Fruit fly (Drosophila melanogaster) whole organism, embryonic: ENCODE results near the gene CG11131.

Experiments used
- Bgb ChIP-seq: fragments of 200-800 bp; sonication (Bioruptor generic); IDR thresholded peaks from 2 replicates; pipeline ENCODE4 v1.3.6; 2022; ENCODE audit warnings: missing biosample characterization, missing genetic modification characterization; ENCODE audit not compliant: partially characterized antibody
- CG1024 ChIP-seq: fragments of 200-800 bp; sonication (Bioruptor generic); IDR thresholded peaks from 2 replicates; pipeline ENCODE4 v1.3.6; 2022; ENCODE audit warnings: missing biosample characterization, missing genetic modification characterization
- CG11085 ChIP-seq: fragments of 200-800 bp; sonication (Bioruptor generic); IDR thresholded peaks from 2 replicates; pipeline ENCODE4 v1.3.6; 2022; ENCODE audit warnings: missing biosample characterization, missing genetic modification characterization
- CG11696 ChIP-seq: fragments of 200-800 bp; sonication (Bioruptor generic); IDR thresholded peaks from 2 replicates; pipeline ENCODE4 v1.3.6; 2022; ENCODE audit warnings: missing biosample characterization, missing genetic modification characterization
- CG11723 ChIP-seq: fragments of 200-800 bp; sonication (Bioruptor generic); optimal IDR thresholded peaks from 2 replicates; lab custom pipeline; 2017; ENCODE audit warnings: missing biosample characterization, mild to moderate bottlenecking, missing genetic modification characterization
- CG12744 ChIP-seq: fragments of 200-800 bp; sonication (Bioruptor generic); optimal IDR thresholded peaks from 2 replicates; lab custom pipeline; 2016; ENCODE audit warnings: missing biosample characterization, missing genetic modification characterization
- CG13775 ChIP-seq: fragments of 200-800 bp; sonication (Bioruptor generic); optimal IDR thresholded peaks from 3 replicates; lab custom pipeline; 2017; ENCODE audit warnings: missing biosample characterization, mild to moderate bottlenecking, missing genetic modification characterization
- CG14710 ChIP-seq: fragments of 200-800 bp; sonication (Bioruptor generic); optimal IDR thresholded peaks from 3 replicates; lab custom pipeline; 2019; ENCODE audit warnings: missing biosample characterization, mild to moderate bottlenecking, missing genetic modification characterization, moderate library complexity
- CG1529 ChIP-seq: fragments of 200-800 bp; sonication (Bioruptor generic); optimal IDR thresholded peaks from 3 replicates; lab custom pipeline; 2018; ENCODE audit warnings: missing biosample characterization, missing genetic modification characterization
- CG15514 ChIP-seq: fragments of 200-800 bp; sonication (Bioruptor generic); optimal IDR thresholded peaks from 3 replicates; lab custom pipeline; 2017; ENCODE audit warnings: missing biosample characterization, missing genetic modification characterization, mild to moderate bottlenecking, moderate library complexity, missing genetic modification reagents
- CG18476 ChIP-seq: fragments of 200-800 bp; sonication (Bioruptor generic); optimal IDR thresholded peaks from 2 replicates; lab custom pipeline; 2016; ENCODE audit warnings: missing biosample characterization, mild to moderate bottlenecking, missing genetic modification characterization
- CG18764 ChIP-seq: fragments of 200-800 bp; sonication (Bioruptor generic); optimal IDR thresholded peaks from 3 replicates; lab custom pipeline; 2016; ENCODE audit warnings: missing biosample characterization, missing genetic modification characterization
- CG2202 ChIP-seq: fragments of 200-800 bp; sonication (Bioruptor generic); optimal IDR thresholded peaks from 2 replicates; lab custom pipeline; 2018; ENCODE audit warnings: missing biosample characterization, mild to moderate bottlenecking, missing genetic modification characterization
- CG2875 ChIP-seq: fragments of 200-800 bp; sonication (Bioruptor generic); optimal IDR thresholded peaks from 2 replicates; lab custom pipeline; 2017; ENCODE audit warnings: missing biosample characterization, mild to moderate bottlenecking, missing genetic modification characterization, missing genetic modification reagents
- CG30403 ChIP-seq: fragments of 200-800 bp; sonication (Bioruptor generic); optimal IDR thresholded peaks from 3 replicates; lab custom pipeline; 2016; ENCODE audit warnings: missing biosample characterization, missing genetic modification characterization
- CG3281 ChIP-seq: fragments of 200-800 bp; sonication (Bioruptor generic); optimal IDR thresholded peaks from 3 replicates; lab custom pipeline; 2017; ENCODE audit warnings: missing biosample characterization, mild to moderate bottlenecking, missing genetic modification characterization
- CG4707 ChIP-seq: fragments of 200-800 bp; sonication (Bioruptor generic); optimal IDR thresholded peaks from 2 replicates; lab custom pipeline; 2018; ENCODE audit warnings: missing biosample characterization, mild to moderate bottlenecking, missing genetic modification characterization, moderate library complexity
- CG4730 ChIP-seq: fragments of 200-800 bp; sonication (Bioruptor generic); IDR thresholded peaks from 2 replicates; pipeline ENCODE4 v1.3.6; 2022; ENCODE audit warnings: missing biosample characterization, missing genetic modification characterization
- CG6854 ChIP-seq: fragments of 200-800 bp; sonication (Bioruptor generic); optimal IDR thresholded peaks from 3 replicates; lab custom pipeline; 2017; ENCODE audit warnings: missing biosample characterization, mild to moderate bottlenecking, missing genetic modification characterization
- CTCF ChIP-seq: fragments of 200-800 bp; sonication (Bioruptor generic); optimal IDR thresholded peaks from 2 replicates; lab custom pipeline; 2017; ENCODE audit warnings: missing biosample characterization, mild to moderate bottlenecking, missing genetic modification characterization, moderate library complexity
- Chrac-16 ChIP-seq: fragments of 200-800 bp; sonication (Bioruptor generic); optimal IDR thresholded peaks from 3 replicates; lab custom pipeline; 2016; ENCODE audit warnings: missing biosample characterization, missing genetic modification characterization
- Dek ChIP-seq: fragments of 200-800 bp; sonication (Bioruptor generic); optimal IDR thresholded peaks from 3 replicates; lab custom pipeline; 2019; ENCODE audit warnings: missing biosample characterization, mild to moderate bottlenecking, missing genetic modification characterization, moderate library complexity
- Dip2 ChIP-seq: fragments of 200-800 bp; sonication (Bioruptor generic); IDR thresholded peaks from 2 replicates; pipeline ENCODE4 v1.3.6; 2022; ENCODE audit warnings: missing biosample characterization, missing genetic modification characterization
- Doc2 ChIP-seq: fragments of 200-800 bp; sonication (Bioruptor generic); IDR thresholded peaks from 2 replicates; pipeline ENCODE4 v1.3.6; 2022; ENCODE audit warnings: missing biosample characterization, missing genetic modification characterization
- Elba2 ChIP-seq: fragments of 200-800 bp; sonication (Bioruptor generic); optimal IDR thresholded peaks from 3 replicates; lab custom pipeline; 2016; ENCODE audit warnings: missing biosample characterization, missing genetic modification characterization
- Gug ChIP-seq: fragments of 200-800 bp; sonication (Bioruptor generic); IDR thresholded peaks from 4 replicates; pipeline ENCODE4 v1.3.6; 2022; ENCODE audit warnings: missing biosample characterization, missing genetic modification characterization
- HLH3B ChIP-seq: fragments of 200-800 bp; sonication (Bioruptor generic); IDR thresholded peaks from 2 replicates; pipeline ENCODE4 v1.3.6; 2022; ENCODE audit warnings: missing biosample characterization, missing genetic modification characterization
- HmgD ChIP-seq: fragments of 200-800 bp; sonication (Bioruptor generic); optimal IDR thresholded peaks from 3 replicates; lab custom pipeline; 2016; ENCODE audit warnings: missing biosample characterization, missing genetic modification characterization
- Hr3 ChIP-seq: fragments of 200-800 bp; sonication (Bioruptor generic); optimal IDR thresholded peaks from 3 replicates; lab custom pipeline; 2016; ENCODE audit warnings: missing biosample characterization, missing genetic modification characterization
- Lim3 ChIP-seq: fragments of 200-800 bp; sonication (Bioruptor generic); IDR thresholded peaks from 2 replicates; pipeline ENCODE4 v1.3.6; 2022; ENCODE audit warnings: missing biosample characterization, missing genetic modification characterization
- Meics ChIP-seq: fragments of 200-800 bp; sonication (Bioruptor generic); optimal IDR thresholded peaks from 2 replicates; lab custom pipeline; 2017; ENCODE audit warnings: missing biosample characterization, mild to moderate bottlenecking, missing genetic modification characterization
- Mrtf ChIP-seq: fragments of 200-800 bp; sonication (Bioruptor generic); IDR thresholded peaks from 3 replicates; pipeline ENCODE4 v1.3.6; 2022; ENCODE audit warnings: missing biosample characterization, missing genetic modification characterization
- Nf-YA ChIP-seq: fragments of 200-800 bp; sonication (Bioruptor generic); IDR thresholded peaks from 2 replicates; pipeline ENCODE4 v1.3.6; 2022; ENCODE audit warnings: missing biosample characterization, missing genetic modification characterization
- TFAM ChIP-seq: fragments of 200-800 bp; sonication (Bioruptor generic); optimal IDR thresholded peaks from 2 replicates; lab custom pipeline; 2017; ENCODE audit warnings: missing biosample characterization, missing genetic modification characterization, inconsistent platforms
- ase ChIP-seq: fragments of 200-800 bp; sonication (Bioruptor generic); IDR thresholded peaks from 3 replicates; pipeline ENCODE4 v1.3.6; 2022; ENCODE audit warnings: missing biosample characterization, missing genetic modification characterization
- chm ChIP-seq: fragments of 200-800 bp; sonication (Bioruptor generic); IDR thresholded peaks from 2 replicates; pipeline ENCODE4 v1.3.6; 2022; ENCODE audit warnings: missing biosample characterization, missing genetic modification characterization
- dm ChIP-seq: fragments of 200-800 bp; sonication (Bioruptor generic); optimal IDR thresholded peaks from 3 replicates; lab custom pipeline; 2016; ENCODE audit warnings: missing biosample characterization, missing genetic modification characterization
- eyg ChIP-seq: fragments of 200-800 bp; sonication (Bioruptor generic); optimal IDR thresholded peaks from 3 replicates; lab custom pipeline; 2016; ENCODE audit warnings: missing biosample characterization, missing genetic modification characterization
- grn ChIP-seq: fragments of 200-800 bp; sonication (Bioruptor generic); optimal IDR thresholded peaks from 3 replicates; lab custom pipeline; 2017; ENCODE audit warnings: missing biosample characterization, missing genetic modification characterization
- ham ChIP-seq: fragments of 200-800 bp; sonication (Bioruptor generic); IDR thresholded peaks from 2 replicates; pipeline ENCODE4 v1.3.6; 2022; ENCODE audit warnings: missing biosample characterization, missing genetic modification characterization
- insv ChIP-seq, 2 experiments: fragments of 200-800 bp; sonication (Bioruptor generic); optimal IDR thresholded peaks; 3 replicates each; lab custom pipeline; 2016 to 2018; ENCODE audit warnings: missing biosample characterization in 2 of 2, missing genetic modification characterization in 2 of 2
- kni ChIP-seq: fragments of 200-800 bp; sonication (Bioruptor generic); optimal IDR thresholded peaks from 3 replicates; lab custom pipeline; 2017; ENCODE audit warnings: mild to moderate bottlenecking, missing biosample characterization, missing genetic modification reagents, missing genetic modification characterization
- lilli ChIP-seq: fragments of 200-800 bp; sonication (Bioruptor generic); optimal IDR thresholded peaks from 3 replicates; lab custom pipeline; 2016; ENCODE audit warnings: missing biosample characterization, missing genetic modification characterization
- nmo ChIP-seq: fragments of 200-800 bp; sonication (Bioruptor generic); optimal IDR thresholded peaks from 2 replicates; lab custom pipeline; 2018; ENCODE audit warnings: missing biosample characterization, mild to moderate bottlenecking, missing genetic modification characterization, moderate library complexity
- pfk ChIP-seq: fragments of 200-800 bp; sonication (Bioruptor generic); optimal IDR thresholded peaks from 2 replicates; lab custom pipeline; 2018; ENCODE audit warnings: missing biosample characterization, mild to moderate bottlenecking, missing genetic modification characterization, moderate library complexity
- prd ChIP-seq, 3 experiments: fragments of >200 bp in 2 of 3; fragments of 200-800 bp in 1 of 3; sonication (Bioruptor generic) in 1 of 3; optimal IDR thresholded peaks in 2 of 3; IDR thresholded peaks in 1 of 3; 2 replicates in 2 of 3; 3 replicates in 1 of 3; pipeline versions ENCODE4 v1.3.6 to Lab custom; 2017 to 2022; ENCODE audit warnings: missing biosample characterization in 1 of 3, missing genetic modification characterization in 1 of 3
- schlank ChIP-seq: fragments of 200-800 bp; sonication (Bioruptor generic); optimal IDR thresholded peaks from 2 replicates; lab custom pipeline; 2018; ENCODE audit warnings: missing biosample characterization, mild to moderate bottlenecking, missing genetic modification characterization
- sd ChIP-seq: fragments of 200-800 bp; sonication (Bioruptor generic); optimal IDR thresholded peaks from 3 replicates; lab custom pipeline; 2018; ENCODE audit warnings: missing biosample characterization, mild to moderate bottlenecking, missing genetic modification characterization, moderate library complexity
- slbo ChIP-seq: fragments of 200-800 bp; sonication (Bioruptor generic); IDR thresholded peaks from 2 replicates; pipeline ENCODE4 v1.3.6; 2022; ENCODE audit warnings: missing biosample characterization, missing genetic modification characterization
- slp2 ChIP-seq: fragments of 200-800 bp; sonication (Bioruptor generic); optimal IDR thresholded peaks from 2 replicates; lab custom pipeline; 2016; ENCODE audit warnings: missing biosample characterization, missing genetic modification characterization
- zf30C ChIP-seq: fragments of 200-800 bp; sonication (Bioruptor generic); optimal IDR thresholded peaks from 3 replicates; lab custom pipeline; 2018; ENCODE audit warnings: missing biosample characterization, mild to moderate bottlenecking, missing genetic modification characterization
- zfh2 ChIP-seq: fragments of 200-800 bp; sonication (Bioruptor generic); optimal IDR thresholded peaks from 2 replicates; lab custom pipeline; 2016; ENCODE audit warnings: missing biosample characterization, missing genetic modification characterization

CG11131 gene

DNA sequence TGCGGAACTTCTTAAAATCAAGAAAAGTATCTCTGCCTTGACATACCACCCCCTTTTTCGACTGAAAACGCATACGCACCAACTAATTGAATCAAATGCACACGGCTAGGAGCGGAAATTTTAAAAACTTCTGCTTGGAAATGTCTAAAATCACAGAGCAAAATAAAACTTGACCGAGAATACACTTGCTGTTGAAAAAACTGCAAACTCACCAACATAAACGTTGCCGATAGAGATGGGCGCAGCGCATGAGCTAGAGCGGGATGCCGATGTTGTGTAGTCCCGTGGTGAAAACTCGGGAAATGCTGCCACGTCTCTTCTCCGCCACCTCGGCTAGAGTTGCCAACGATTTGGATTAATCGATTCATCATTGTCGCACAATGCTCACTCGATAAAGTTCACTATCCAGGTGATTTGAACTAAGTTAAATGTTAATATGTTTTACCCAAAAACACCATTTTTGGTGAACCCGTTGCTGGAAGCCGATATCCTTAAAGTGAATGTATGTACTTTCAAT lies 26.6 kb upstream of the CG11131 start, which contains the start of the genes CG11109 and Arf1 (continued):
- TF ChIP-seq CG2875 (GFP tag; lab: Kevin White, UChicago): no peak
- no peak for TF ChIP-seq Lim3 (GFP tag; lab: Robert Waterston, UW)
- TF ChIP-seq CG30403 (GFP tag; lab: Kevin White, UChicago): no peak
- no peak for TF ChIP-seq CTCF (GFP tag; lab: Kevin White, UChicago)
- TF ChIP-seq slbo: peak; percentile 38; the same call in 1 of the 2 replicates
- no peak for TF ChIP-seq CG13775 (GFP tag; lab: Kevin White, UChicago)
- TF ChIP-seq HLH3B (GFP tag; lab: Robert Waterston, UW): no peak
- TF ChIP-seq HmgD (GFP tag; lab: Kevin White, UChicago): peak; percentile 2
- no peak for TF ChIP-seq kni (GFP tag; lab: Kevin White, UChicago)
- no peak for TF ChIP-seq dm
- TF ChIP-seq CG3281 (GFP tag; lab: Kevin White, UChicago): no peak
- no peak for TF ChIP-seq CG18764 (GFP tag; lab: Kevin White, UChicago)
- TF ChIP-seq CG1529 (GFP tag; lab: Kevin White, UChicago): no peak
- TF ChIP-seq CG12744 (GFP tag; lab: Kevin White, UChicago): no peak
- no peak for TF ChIP-seq Dip2
- TF ChIP-seq Nf-YA (GFP tag; lab: Robert Waterston, UW): no peak
- no peak for TF ChIP-seq TFAM (GFP tag; lab: Kevin White, UChicago)
- no peak for TF ChIP-seq Mrtf
- TF ChIP-seq zf30C (GFP tag; lab: Kevin White, UChicago): no peak
- TF ChIP-seq CG2202: no peak
- TF ChIP-seq pfk: peak; percentile 19
- TF ChIP-seq Bgb (GFP tag; lab: Robert Waterston, UW): peak; percentile 85
- TF ChIP-seq nmo (GFP tag; lab: Kevin White, UChicago): peak; percentile 19
- no peak for TF ChIP-seq CG11723 (GFP tag; lab: Kevin White, UChicago)
- TF ChIP-seq lilli (GFP tag; lab: Kevin White, UChicago): no peak
- TF ChIP-seq Doc2: no peak
- no peak for TF ChIP-seq eyg
- no peak for TF ChIP-seq Chrac-16 (GFP tag; lab: Kevin White, UChicago)
- TF ChIP-seq CG14710 (tag; lab: Kevin White, UChicago): peak; percentile 64
- no peak for TF ChIP-seq sd (tag; lab: Kevin White, UChicago)
- no peak for TF ChIP-seq CG11085
- TF ChIP-seq grn (GFP tag; lab: Kevin White, UChicago): no peak
- TF ChIP-seq CG6854 (GFP tag; lab: Kevin White, UChicago): no peak
- no peak for TF ChIP-seq chm (GFP tag; lab: Robert Waterston, UW)
- no peak for TF ChIP-seq slp2
- TF ChIP-seq Meics (GFP tag; lab: Kevin White, UChicago): no peak
- TF ChIP-seq schlank (tag; lab: Kevin White, UChicago): no peak
- no peak for TF ChIP-seq Elba2 (GFP tag; lab: Kevin White, UChicago)
- TF ChIP-seq prd (optimal IDR thresholded peaks at IDR 0.05; lab: Kevin White, UChicago): no peak
- TF ChIP-seq prd (GFP tag; IDR thresholded peaks at IDR 0.05; lab: Robert Waterston, UW): no peak
- peak; percentile 90 for TF ChIP-seq CG15514
- TF ChIP-seq CG18476: no peak
- no peak for TF ChIP-seq CG11696
- TF ChIP-seq Gug (GFP tag; lab: Robert Waterston, UW): no peak; the same call in 3 of the 4 replicates
- no peak for TF ChIP-seq Dek (tag; lab: Kevin White, UChicago)
- no peak for TF ChIP-seq CG4707
- TF ChIP-seq ase (GFP tag; lab: Robert Waterston, UW): no peak
- TF ChIP-seq zfh2: no peak
- TF ChIP-seq insv (GFP tag; optimal IDR thresholded peaks at IDR 0.05; lab: Kevin White, UChicago): no peak
- no peak for TF ChIP-seq ham (GFP tag; lab: Robert Waterston, UW)
- no peak for TF ChIP-seq CG4730
- TF ChIP-seq CG1024 (GFP tag; lab: Robert Waterston, UW): no peak
- TF ChIP-seq Hr3 (GFP tag; lab: Kevin White, UChicago): no peak
